Fruit fly (Drosophila melanogaster): ENCODE data around the gene CG42750.

The CG42750 gene

DNA sequence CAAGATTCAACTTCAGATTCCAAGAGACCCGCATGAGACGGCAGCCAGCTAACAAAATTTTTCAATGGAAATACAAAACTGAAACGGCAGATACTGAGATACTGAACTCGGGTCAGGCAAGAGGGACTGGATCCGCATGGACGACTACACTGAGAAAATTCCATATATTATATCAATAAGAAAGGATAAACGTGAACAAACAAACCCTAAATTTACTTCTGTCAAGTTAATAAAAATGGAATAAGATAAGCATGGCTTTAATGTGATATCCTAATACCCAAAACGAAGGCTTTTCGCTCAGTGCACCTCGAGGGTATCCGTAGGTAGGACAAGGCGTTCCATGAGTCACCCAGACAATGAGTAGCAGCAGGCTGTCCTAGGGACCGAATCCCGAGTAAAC lies 130.3 kb downstream of the CG42750 start (continued):
- peak; percentile 60 for TF ChIP-seq CG2116 (GFP tag; optimal IDR thresholded peaks at IDR 0.05)
- TF ChIP-seq luna (GFP tag; optimal IDR thresholded peaks at IDR 0.05) = no peak
- peak; percentile 63 for TF ChIP-seq klu (GFP tag; IDR thresholded peaks at IDR 0.05)
- peak; percentile 61 for TF ChIP-seq Myb (GFP tag; optimal IDR thresholded peaks at IDR 0.05)
- TF ChIP-seq CG34422 (GFP tag; IDR thresholded peaks at IDR 0.05) = peak; percentile 79; the same call in 2 of the 3 replicates
- peak; percentile 89 for TF ChIP-seq Usf (GFP tag; optimal IDR thresholded peaks at IDR 0.05)
- peak; percentile 98 for TF ChIP-seq CG15696 (tag; optimal IDR thresholded peaks at IDR 0.05)
- TF ChIP-seq CG10366 (GFP tag; IDR thresholded peaks at IDR 0.05) = peak; percentile 81
- TF ChIP-seq Drgx (GFP tag; IDR thresholded peaks at IDR 0.05) = peak; percentile 89
- peak; percentile 77 for TF ChIP-seq ind (GFP tag; optimal IDR thresholded peaks at IDR 0.05)
- no peak for TF ChIP-seq CG13287 (GFP tag; IDR thresholded peaks at IDR 0.05; ENCODE audit: partially characterized antibody)
- TF ChIP-seq CG34376 (GFP tag; optimal IDR thresholded peaks at IDR 0.05) = no peak
- TF ChIP-seq scrt (GFP tag; optimal IDR thresholded peaks at IDR 0.05) = peak; percentile 64
- TF ChIP-seq CG33557 (GFP tag; optimal IDR thresholded peaks at IDR 0.05) = peak; percentile 88
- peak; percentile 73 for TF ChIP-seq jing (GFP tag; optimal IDR thresholded peaks at IDR 0.05)
- peak; percentile 65 for TF ChIP-seq Nf-YB (GFP tag; optimal IDR thresholded peaks at IDR 0.05)
- no peak for TF ChIP-seq hth (optimal IDR thresholded peaks at IDR 0.05)
- peak; percentile 91 for TF ChIP-seq Chrac-16 (GFP tag; optimal IDR thresholded peaks at IDR 0.05)
- TF ChIP-seq Poxn (GFP tag; IDR thresholded peaks at IDR 0.05) = peak; percentile 44; the same call in 1 of the 2 replicates
- TF ChIP-seq Ada2b (GFP tag; IDR thresholded peaks at IDR 0.05) = peak; percentile 78
- TF ChIP-seq mld (GFP tag; IDR thresholded peaks at IDR 0.05; ENCODE audit: partially characterized antibody) = no peak
- TF ChIP-seq Elba2 (GFP tag; optimal IDR thresholded peaks at IDR 0.05) = peak; percentile 76
- peak; percentile 89 for TF ChIP-seq nmo (GFP tag; optimal IDR thresholded peaks at IDR 0.05)
- peak; percentile 85 for TF ChIP-seq Optix (GFP tag; IDR thresholded peaks at IDR 0.05)
- peak; percentile 42 for TF ChIP-seq CG9437 (GFP tag; optimal IDR thresholded peaks at IDR 0.05)
- no peak for TF ChIP-seq unc-4 (GFP tag; IDR thresholded peaks at IDR 0.05; ENCODE audit: partially characterized antibody)
- peak; percentile 89 for TF ChIP-seq CG14710 (tag; optimal IDR thresholded peaks at IDR 0.05)
- TF ChIP-seq CG2875 (GFP tag; optimal IDR thresholded peaks at IDR 0.05) = peak; percentile 81
- TF ChIP-seq CG18262 (tag; optimal IDR thresholded peaks at IDR 0.05) = peak; percentile 93
- peak; percentile 93 for TF ChIP-seq CG10979 (tag; optimal IDR thresholded peaks at IDR 0.05)
- TF ChIP-seq tin (GFP tag; optimal IDR thresholded peaks at IDR 0.05) = peak; percentile 94
- no peak for TF ChIP-seq h (optimal IDR thresholded peaks at IDR 0.05)
- TF ChIP-seq ERR (GFP tag; optimal IDR thresholded peaks at IDR 0.05) = peak; percentile 60
- peak; percentile 67 for TF ChIP-seq CG32767 (GFP tag; IDR thresholded peaks at IDR 0.05)
- no peak for TF ChIP-seq jigr1 (GFP tag; IDR thresholded peaks at IDR 0.05)
- no peak for TF ChIP-seq CTCF (GFP tag; optimal IDR thresholded peaks at IDR 0.05)
- no peak for TF ChIP-seq Trl (optimal IDR thresholded peaks at IDR 0.05)
- peak; percentile 88 for TF ChIP-seq Trl (GFP tag; optimal IDR thresholded peaks at IDR 0.05)
- peak; percentile 86 for TF ChIP-seq pum (GFP tag; optimal IDR thresholded peaks at IDR 0.05)
- TF ChIP-seq CG10462 (GFP tag; optimal IDR thresholded peaks at IDR 0.05) = peak; percentile 86
- peak; percentile 87 for TF ChIP-seq Camta (GFP tag; optimal IDR thresholded peaks at IDR 0.05)
- TF ChIP-seq CG7928 (GFP tag; optimal IDR thresholded peaks at IDR 0.05) = peak; percentile 15
- TF ChIP-seq sisA (GFP tag; IDR thresholded peaks at IDR 0.05) = peak; percentile 79
- peak; percentile 70 for TF ChIP-seq PHDP (tag; optimal IDR thresholded peaks at IDR 0.05)
- peak; percentile 75 for TF ChIP-seq pros (GFP tag; optimal IDR thresholded peaks at IDR 0.05)
- TF ChIP-seq Pdp1 (GFP tag; optimal IDR thresholded peaks at IDR 0.05) = peak; percentile 84 to 86
- peak; percentile 22 for TF ChIP-seq CG6683 (GFP tag; optimal IDR thresholded peaks at IDR 0.05)
- peak; percentile 54 for TF ChIP-seq CG8281 (tag; optimal IDR thresholded peaks at IDR 0.05)
- no peak for TF ChIP-seq mirr (GFP tag; optimal IDR thresholded peaks at IDR 0.05)
- no peak for TF ChIP-seq D (optimal IDR thresholded peaks at IDR 0.05)
- TF ChIP-seq D (GFP tag; optimal IDR thresholded peaks at IDR 0.05) = peak; percentile 91
- TF ChIP-seq YL-1 (GFP tag; optimal IDR thresholded peaks at IDR 0.05) = no peak
- TF ChIP-seq lilli (GFP tag; optimal IDR thresholded peaks at IDR 0.05) = peak; percentile 88

Data from whole organism, embryonic.